Worm (Caenorhabditis elegans) whole organism, L1 larva: ENCODE measurements around the gene nkat-1.

Source experiments
- alr-1 ChIP-seq: fragments of 200-800 bp; sonication (Bioruptor generic); optimal IDR thresholded peaks from 2 replicates; lab custom pipeline; 2018; ENCODE audit warnings: borderline replicate concordance, mild to moderate bottlenecking, missing genetic modification characterization, missing compliant biosample characterization
- ama-1 ChIP-seq: fragments of 150-350 bp; optimal IDR thresholded peaks from 2 replicates; lab custom pipeline; 2014
- lin-13 ChIP-seq: fragments of 150-350 bp; optimal IDR thresholded peaks from 2 replicates; lab custom pipeline; 2014; ENCODE audit warnings: missing biosample characterization, missing genetic modification reagents, missing genetic modification characterization
- lin-35 ChIP-seq, 2 experiments: fragments of 150-350 bp; optimal IDR thresholded peaks; 2 replicates each; lab custom pipeline; 2014; ENCODE audit warnings: missing biosample characterization in 2 of 2, missing genetic modification characterization in 2 of 2, missing genetic modification reagents in 2 of 2
- mdl-1 ChIP-seq, 2 experiments: fragments of 150-350 bp; optimal IDR thresholded peaks; 2 replicates each; lab custom pipeline; 2014 to 2017; ENCODE audit warnings: missing biosample characterization in 2 of 2, missing genetic modification characterization in 2 of 2, inconsistent platforms in 1 of 2
- nhr-76 ChIP-seq: sonication (generic microtip); optimal IDR thresholded peaks from 2 replicates; lab custom pipeline; 2017; ENCODE audit warnings: missing biosample characterization, missing genetic modification characterization
- nhr-77 ChIP-seq: fragments of 150-350 bp; optimal IDR thresholded peaks from 2 replicates; lab custom pipeline; 2014; ENCODE audit warnings: missing biosample characterization, missing genetic modification characterization
- snu-23 ChIP-seq: sonication (generic microtip); optimal IDR thresholded peaks from 2 replicates; lab custom pipeline; 2016; ENCODE audit warnings: missing genetic modification characterization, missing compliant biosample characterization
- unc-130 ChIP-seq: fragments of 150-350 bp; optimal IDR thresholded peaks from 2 replicates; lab custom pipeline; 2017; ENCODE audit warnings: missing biosample characterization, missing genetic modification characterization, inconsistent platforms
- zip-4 ChIP-seq: fragments of 200-800 bp; sonication (Bioruptor generic); optimal IDR thresholded peaks from 2 replicates; lab custom pipeline; 2018; ENCODE audit warnings: mild to moderate bottlenecking, missing genetic modification characterization, moderate library complexity, missing compliant biosample characterization

DNA sequence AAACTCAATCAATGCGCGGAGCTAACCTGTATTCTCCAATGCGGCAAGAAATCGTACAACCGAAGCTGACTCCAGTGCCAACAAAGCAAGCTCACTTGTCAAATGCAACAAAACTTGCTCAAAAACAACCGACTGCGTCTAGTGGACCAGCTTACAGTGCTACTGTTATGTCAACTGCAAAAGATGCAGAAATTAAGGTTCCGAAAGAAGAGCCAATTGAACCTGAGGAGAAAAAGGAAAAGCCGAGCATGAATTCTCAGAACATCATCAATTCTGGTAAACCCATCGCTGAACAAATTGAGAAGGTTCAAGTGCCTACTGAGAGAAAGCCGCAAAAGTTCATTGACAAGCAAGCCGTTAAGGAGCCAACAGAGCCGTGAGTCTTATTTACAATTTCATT is 8.5 kb downstream of the nkat-1 start:
- TF ChIP-seq nhr-77 (no peak), lin-13 (GFP tag; lab: Kevin White, UChicago) (no peak), alr-1 (tag; lab: Kevin White, UChicago) (no peak), zip-4 (GFP tag; lab: Kevin White, UChicago) (no peak), lin-35 (GFP tag; optimal IDR thresholded peaks at IDR 0.05; lab: Kevin White, UChicago) (no peak), nhr-76 (tag; lab: Kevin White, UChicago) (no peak), unc-130 (tag; lab: Kevin White, UChicago) (no peak), mdl-1 (tag; optimal IDR thresholded peaks at IDR 0.05; lab: Kevin White, UChicago) (no peak), ama-1 (lab: Kevin White, UChicago) (no peak), snu-23 (GFP tag; lab: Kevin White, UChicago) (no peak)
